Worm (Caenorhabditis elegans): ENCODE results near the gene F38B7.2.

DNA sequence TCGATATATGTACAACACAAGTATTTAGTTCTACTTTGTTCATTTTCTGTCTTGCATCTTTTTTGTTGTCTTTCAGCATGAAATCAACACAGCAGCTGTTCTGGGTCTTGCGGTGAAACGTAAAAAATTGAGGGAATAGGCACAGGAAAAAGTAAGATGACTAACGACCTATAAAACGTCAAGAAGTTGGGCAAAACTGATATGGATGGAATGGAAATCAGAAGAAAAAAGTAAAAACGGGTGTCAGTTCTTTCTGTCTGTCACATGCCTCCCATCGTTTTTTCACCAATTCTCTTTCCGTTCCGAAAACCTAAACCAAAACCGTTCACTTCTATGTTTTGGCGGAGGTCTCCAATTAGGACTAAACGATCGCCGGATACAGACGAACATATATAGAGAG is 42.8 kb upstream of the F38B7.2 start:
- no peak for TF ChIP-seq T23F11.4 (GFP tag; optimal IDR thresholded peaks at IDR 0.05)
- no peak for TF ChIP-seq pqm-1 (tag; optimal IDR thresholded peaks at IDR 0.05)
- TF ChIP-seq nfya-1 (tag; optimal IDR thresholded peaks at IDR 0.05): no peak

Measured in whole organism, late embryonic.